Fruit fly (Drosophila melanogaster) whole organism, embryonic: ENCODE results near the gene CG14854.

Source experiments
- Ada2b ChIP-seq: fragments of 200-800 bp; sonication (Bioruptor generic); IDR thresholded peaks from 2 replicates; pipeline ENCODE4 v1.3.6; 2022; ENCODE audit warnings: missing biosample characterization, missing genetic modification characterization
- CG1024 ChIP-seq: fragments of 200-800 bp; sonication (Bioruptor generic); IDR thresholded peaks from 2 replicates; pipeline ENCODE4 v1.3.6; 2022; ENCODE audit warnings: missing biosample characterization, missing genetic modification characterization
- CG10462 ChIP-seq: fragments of 200-800 bp; sonication (Bioruptor generic); optimal IDR thresholded peaks from 2 replicates; lab custom pipeline; 2016; ENCODE audit warnings: missing biosample characterization, missing genetic modification characterization
- CG11085 ChIP-seq: fragments of 200-800 bp; sonication (Bioruptor generic); IDR thresholded peaks from 2 replicates; pipeline ENCODE4 v1.3.6; 2022; ENCODE audit warnings: missing biosample characterization, missing genetic modification characterization
- CG11093 ChIP-seq: fragments of 200-800 bp; sonication (Bioruptor generic); IDR thresholded peaks from 3 replicates; pipeline ENCODE4 v1.3.6; 2022; ENCODE audit warnings: missing biosample characterization, missing genetic modification characterization
- CG12104 ChIP-seq: fragments of 200-800 bp; sonication (Bioruptor generic); optimal IDR thresholded peaks from 3 replicates; lab custom pipeline; 2016; ENCODE audit warnings: missing biosample characterization, missing genetic modification characterization
- CG12299 ChIP-seq: fragments of 200-800 bp; sonication (Bioruptor generic); optimal IDR thresholded peaks from 2 replicates; lab custom pipeline; 2018; ENCODE audit warnings: missing biosample characterization, mild to moderate bottlenecking, missing genetic modification characterization
- CG12769 ChIP-seq: fragments of 200-800 bp; sonication (Bioruptor generic); optimal IDR thresholded peaks from 2 replicates; lab custom pipeline; 2019; ENCODE audit warnings: missing biosample characterization, mild to moderate bottlenecking, missing genetic modification characterization, moderate library complexity
- CG13775 ChIP-seq: fragments of 200-800 bp; sonication (Bioruptor generic); optimal IDR thresholded peaks from 3 replicates; lab custom pipeline; 2017; ENCODE audit warnings: missing biosample characterization, mild to moderate bottlenecking, missing genetic modification characterization
- CG13894 ChIP-seq: fragments of 200-800 bp; sonication (Bioruptor generic); optimal IDR thresholded peaks from 3 replicates; lab custom pipeline; 2018; ENCODE audit warnings: missing biosample characterization, mild to moderate bottlenecking, missing genetic modification characterization, moderate library complexity
- CG15601 ChIP-seq: fragments of 200-800 bp; sonication (Bioruptor generic); optimal IDR thresholded peaks from 3 replicates; lab custom pipeline; 2019; ENCODE audit warnings: missing biosample characterization, mild to moderate bottlenecking, missing genetic modification characterization, moderate library complexity
- CG15696 ChIP-seq: fragments of 200-800 bp; sonication (Bioruptor generic); optimal IDR thresholded peaks from 2 replicates; lab custom pipeline; 2019; ENCODE audit warnings: missing biosample characterization, mild to moderate bottlenecking, missing genetic modification characterization, moderate library complexity
- CG17359 ChIP-seq: fragments of 200-800 bp; sonication (Bioruptor generic); optimal IDR thresholded peaks from 3 replicates; lab custom pipeline; 2018; ENCODE audit warnings: missing biosample characterization, mild to moderate bottlenecking, missing genetic modification characterization, moderate library complexity
- CG18262 ChIP-seq: fragments of 200-800 bp; optimal IDR thresholded peaks from 3 replicates; lab custom pipeline; 2019; ENCODE audit warnings: missing biosample characterization, mild to moderate bottlenecking, missing genetic modification characterization, moderate library complexity
- CG31224 ChIP-seq: fragments of 200-800 bp; sonication (Bioruptor generic); IDR thresholded peaks from 2 replicates; pipeline ENCODE4 v1.3.6; 2022; ENCODE audit warnings: missing biosample characterization, missing genetic modification characterization
- CG31365 ChIP-seq: fragments of 200-800 bp; sonication (Bioruptor generic); optimal IDR thresholded peaks from 2 replicates; lab custom pipeline; 2018; ENCODE audit warnings: missing biosample characterization, mild to moderate bottlenecking, missing genetic modification characterization
- CG3407 ChIP-seq: fragments of 200-800 bp; sonication (Bioruptor generic); optimal IDR thresholded peaks from 2 replicates; lab custom pipeline; 2018; ENCODE audit warnings: missing biosample characterization, mild to moderate bottlenecking, missing genetic modification characterization
- CG3726 ChIP-seq: fragments of 200-800 bp; sonication (Bioruptor generic); IDR thresholded peaks from 3 replicates; pipeline ENCODE4, ENCODE4 v1.3.6; 2022; ENCODE audit warnings: missing biosample characterization, missing genetic modification characterization
- CG4820 ChIP-seq: fragments of 200-800 bp; sonication (Bioruptor generic); optimal IDR thresholded peaks from 3 replicates; lab custom pipeline; 2016; ENCODE audit warnings: missing biosample characterization, missing genetic modification characterization
- CG6791 ChIP-seq: fragments of 200-800 bp; sonication (Bioruptor generic); IDR thresholded peaks from 3 replicates; pipeline ENCODE4 v1.3.6; 2022; ENCODE audit warnings: missing biosample characterization, missing genetic modification characterization; ENCODE audit not compliant: partially characterized antibody
- CG7271 ChIP-seq: fragments of 200-800 bp; sonication (Bioruptor generic); optimal IDR thresholded peaks from 2 replicates; lab custom pipeline; 2018; ENCODE audit warnings: missing biosample characterization, mild to moderate bottlenecking, missing genetic modification characterization, moderate library complexity
- CG7928 ChIP-seq: fragments of 200-800 bp; sonication (Bioruptor generic); optimal IDR thresholded peaks from 2 replicates; lab custom pipeline; 2017; ENCODE audit warnings: missing biosample characterization, mild to moderate bottlenecking, missing genetic modification characterization
- CG7963 ChIP-seq: fragments of 200-800 bp; sonication (Bioruptor generic); IDR thresholded peaks from 3 replicates; pipeline ENCODE4 v1.3.6; 2022; ENCODE audit warnings: missing biosample characterization, missing genetic modification characterization; ENCODE audit not compliant: partially characterized antibody
- CG9609 ChIP-seq: fragments of 200-800 bp; sonication (Bioruptor generic); optimal IDR thresholded peaks from 3 replicates; lab custom pipeline; 2016; ENCODE audit warnings: missing biosample characterization, missing genetic modification characterization
- Dll ChIP-seq: fragments of 200-800 bp; sonication (Bioruptor generic); IDR thresholded peaks from 4 replicates; pipeline ENCODE4 v1.3.6; 2022; ENCODE audit warnings: missing biosample characterization, missing genetic modification characterization; ENCODE audit not compliant: partially characterized antibody
- HLHmδ ChIP-seq: fragments of 200-800 bp; sonication (Bioruptor generic); optimal IDR thresholded peaks from 2 replicates; lab custom pipeline; 2018; ENCODE audit warnings: missing biosample characterization, mild to moderate bottlenecking, missing genetic modification characterization, moderate library complexity
- MESR4 ChIP-seq: fragments of 200-800 bp; sonication (Bioruptor generic); optimal IDR thresholded peaks from 2 replicates; lab custom pipeline; 2018; ENCODE audit warnings: missing biosample characterization, mild to moderate bottlenecking, missing genetic modification characterization, moderate library complexity
- NFAT ChIP-seq: fragments of 200-800 bp; sonication (Bioruptor generic); IDR thresholded peaks from 2 replicates; pipeline ENCODE4 v1.3.6; 2022; ENCODE audit warnings: missing biosample characterization, missing genetic modification characterization
- Nf-YB ChIP-seq: fragments of 200-800 bp; sonication (Bioruptor generic); optimal IDR thresholded peaks from 3 replicates; lab custom pipeline; 2019; ENCODE audit warnings: missing biosample characterization, mild to moderate bottlenecking, missing genetic modification characterization, moderate library complexity
- Optix ChIP-seq: fragments of 200-800 bp; sonication (Bioruptor generic); IDR thresholded peaks from 3 replicates; pipeline ENCODE4 v1.3.6; 2022; ENCODE audit warnings: missing biosample characterization, missing genetic modification characterization
- Vsx1 ChIP-seq: fragments of 200-800 bp; sonication (Bioruptor generic); optimal IDR thresholded peaks from 2 replicates; lab custom pipeline; 2017; ENCODE audit warnings: missing biosample characterization, mild to moderate bottlenecking, missing genetic modification characterization, missing genetic modification reagents
- bcd ChIP-seq: fragments of 200-800 bp; sonication (Bioruptor generic); optimal IDR thresholded peaks from 2 replicates; lab custom pipeline; 2017; ENCODE audit warnings: missing biosample characterization, mild to moderate bottlenecking, missing genetic modification characterization
- chinmo ChIP-seq: fragments of 200-800 bp; sonication (Bioruptor generic); IDR thresholded peaks from 4 replicates; pipeline ENCODE4 v1.3.6; 2022; ENCODE audit warnings: missing biosample characterization, missing genetic modification characterization; ENCODE audit not compliant: partially characterized antibody
- dpn ChIP-seq, 2 experiments: fragments of 200-800 bp; sonication (Bioruptor generic); optimal IDR thresholded peaks; 3 replicates each; lab custom pipeline; 2016; ENCODE audit warnings: missing biosample characterization in 2 of 2, missing genetic modification characterization in 2 of 2
- exex ChIP-seq: fragments of 200-800 bp; sonication (Bioruptor generic); optimal IDR thresholded peaks from 4 replicates; lab custom pipeline; 2018; ENCODE audit warnings: missing biosample characterization, mild to moderate bottlenecking, missing genetic modification characterization, moderate library complexity
- eyg ChIP-seq: fragments of 200-800 bp; sonication (Bioruptor generic); optimal IDR thresholded peaks from 3 replicates; lab custom pipeline; 2016; ENCODE audit warnings: missing biosample characterization, missing genetic modification characterization
- gfzf ChIP-seq: fragments of 200-800 bp; sonication (Bioruptor generic); optimal IDR thresholded peaks from 2 replicates; lab custom pipeline; 2016; ENCODE audit warnings: missing biosample characterization, mild to moderate bottlenecking, missing genetic modification characterization, moderate library complexity
- insv ChIP-seq, 2 experiments: fragments of 200-800 bp; sonication (Bioruptor generic); optimal IDR thresholded peaks; 3 replicates each; lab custom pipeline; 2016 to 2018; ENCODE audit warnings: missing biosample characterization in 2 of 2, missing genetic modification characterization in 2 of 2
- klu ChIP-seq: fragments of 200-800 bp; sonication (Bioruptor generic); IDR thresholded peaks from 2 replicates; pipeline ENCODE4 v1.3.6; 2022; ENCODE audit warnings: missing biosample characterization, missing genetic modification characterization
- lab ChIP-seq: fragments of 200-800 bp; sonication (Bioruptor generic); optimal IDR thresholded peaks from 3 replicates; lab custom pipeline; 2017; ENCODE audit warnings: missing biosample characterization, missing genetic modification characterization, mild to moderate bottlenecking, moderate library complexity, missing genetic modification reagents
- lola ChIP-seq, 3 experiments: fragments of >200 bp in 2 of 3; fragments of 200-800 bp in 1 of 3; sonication (Bioruptor generic) in 1 of 3; optimal IDR thresholded peaks; 2 replicates each; lab custom pipeline; 2017 to 2019; ENCODE audit warnings: missing biosample characterization in 3 of 3, missing genetic modification characterization in 3 of 3, mild to moderate bottlenecking in 1 of 3, moderate library complexity in 1 of 3
- nmo ChIP-seq: fragments of 200-800 bp; sonication (Bioruptor generic); optimal IDR thresholded peaks from 2 replicates; lab custom pipeline; 2018; ENCODE audit warnings: missing biosample characterization, mild to moderate bottlenecking, missing genetic modification characterization, moderate library complexity
- pita ChIP-seq: fragments of 200-800 bp; sonication (Bioruptor generic); optimal IDR thresholded peaks from 2 replicates; lab custom pipeline; 2017; ENCODE audit warnings: missing biosample characterization, mild to moderate bottlenecking, missing genetic modification characterization
- sim ChIP-seq: fragments of 200-800 bp; sonication (Bioruptor generic); IDR thresholded peaks from 2 replicates; pipeline ENCODE4 v1.3.6; 2022; ENCODE audit warnings: missing biosample characterization, missing genetic modification characterization
- sima ChIP-seq: fragments of 200-800 bp; sonication (Bioruptor generic); optimal IDR thresholded peaks from 2 replicates; lab custom pipeline; 2016; ENCODE audit warnings: missing biosample characterization, missing genetic modification characterization
- sr ChIP-seq: fragments of 200-800 bp; sonication (Bioruptor generic); IDR thresholded peaks from 3 replicates; pipeline ENCODE4 v1.3.6; 2022; ENCODE audit warnings: missing biosample characterization, missing genetic modification characterization
- tio ChIP-seq: fragments of 200-800 bp; sonication (Bioruptor generic); optimal IDR thresholded peaks from 2 replicates; lab custom pipeline; 2017; ENCODE audit warnings: missing biosample characterization, missing genetic modification characterization, inconsistent platforms

CG14854 gene

dm6 chr3R:14590753-14591535 lies 31.1 kb upstream of the CG14854 start (continued):
- peak; percentile 79 for TF ChIP-seq CG17359 (tag; lab: Kevin White, UChicago)
- TF ChIP-seq CG13775 (GFP tag; lab: Kevin White, UChicago): peak; percentile 93
- TF ChIP-seq sr (GFP tag; lab: Robert Waterston, UW): peak; percentile 53; the same call in 1 of the 3 replicates
- no peak for TF ChIP-seq CG31365
- TF ChIP-seq CG13894 (tag; lab: Kevin White, UChicago): no peak
- no peak for TF ChIP-seq CG9609 (GFP tag; lab: Kevin White, UChicago)
- no peak for TF ChIP-seq CG11085 (GFP tag; lab: Robert Waterston, UW)
- no peak for TF ChIP-seq eyg (GFP tag; lab: Kevin White, UChicago)
- peak; percentile 92 for TF ChIP-seq nmo (GFP tag; lab: Kevin White, UChicago)
- no peak for TF ChIP-seq Dll
- no peak for TF ChIP-seq chinmo (GFP tag; lab: Robert Waterston, UW)
- TF ChIP-seq sim (GFP tag; lab: Robert Waterston, UW): peak; percentile 78
- TF ChIP-seq gfzf (GFP tag; lab: Kevin White, UChicago): no peak
- no peak for TF ChIP-seq pita (GFP tag; lab: Kevin White, UChicago)
- TF ChIP-seq CG3407 (GFP tag; lab: Kevin White, UChicago): peak; percentile 87
- TF ChIP-seq Ada2b (GFP tag; lab: Robert Waterston, UW): peak; percentile 65
- TF ChIP-seq klu (GFP tag; lab: Robert Waterston, UW): 0 out of 2 replicates have a peak, but pooled peaks have one; percentile 24
- TF ChIP-seq bcd (GFP tag; lab: Kevin White, UChicago): peak; percentile 86
- TF ChIP-seq CG7928 (GFP tag; lab: Kevin White, UChicago): no peak
- peak; percentile 34; the same call in 1 of the 2 replicates for TF ChIP-seq CG31224
- TF ChIP-seq CG7963 (GFP tag; lab: Robert Waterston, UW): no peak
- peak in 1 of 3 experiments; percentile 99 for TF ChIP-seq lola (GFP tag; optimal IDR thresholded peaks at IDR 0.05; lab: Kevin White, UChicago)
- peak in 1 of 2 experiments; percentile 9 for TF ChIP-seq insv (GFP tag; optimal IDR thresholded peaks at IDR 0.05; lab: Kevin White, UChicago)
- peak; percentile 67 for TF ChIP-seq lab (GFP tag; lab: Kevin White, UChicago)
- TF ChIP-seq CG3726 (GFP tag; lab: Robert Waterston, UW): 0 out of 3 replicates have a peak, but pooled peaks have one; percentile 45
- no peak for TF ChIP-seq Optix (GFP tag; lab: Robert Waterston, UW)
- TF ChIP-seq Nf-YB: peak; percentile 81
- peak; percentile 55 for TF ChIP-seq CG12299
- no peak for TF ChIP-seq exex (tag; lab: Kevin White, UChicago)
- peak; percentile 98 for TF ChIP-seq CG18262 (tag; lab: Kevin White, UChicago)
- peak; percentile 85 for TF ChIP-seq CG4820
- TF ChIP-seq CG15601 (tag; lab: Kevin White, UChicago): peak; percentile 94
- TF ChIP-seq CG12104 (GFP tag; lab: Kevin White, UChicago): peak; percentile 85
- TF ChIP-seq tio (GFP tag; lab: Kevin White, UChicago): peak; percentile 90
- TF ChIP-seq CG11093 (GFP tag; lab: Robert Waterston, UW): peak; percentile 67; the same call in 2 of the 3 replicates
- peak in 1 of 2 experiments; percentile 81 for TF ChIP-seq dpn (GFP tag; optimal IDR thresholded peaks at IDR 0.05; lab: Kevin White, UChicago)
- TF ChIP-seq MESR4 (GFP tag; lab: Kevin White, UChicago): no peak
- TF ChIP-seq CG7271 (tag; lab: Kevin White, UChicago): peak; percentile 90
- no peak for TF ChIP-seq NFAT (GFP tag; lab: Robert Waterston, UW)
- TF ChIP-seq CG15696 (tag; lab: Kevin White, UChicago): peak; percentile 98
- TF ChIP-seq sima: no peak
- TF ChIP-seq HLHmδ (GFP tag; lab: Kevin White, UChicago): peak; percentile 54
- TF ChIP-seq CG6791: no peak
- TF ChIP-seq CG10462 (GFP tag; lab: Kevin White, UChicago): peak; percentile 84
- no peak for TF ChIP-seq CG12769 (tag; lab: Kevin White, UChicago)
- peak; percentile 74 for TF ChIP-seq Vsx1
- peak; percentile 61; the same call in 1 of the 2 replicates for TF ChIP-seq CG1024 (GFP tag; lab: Robert Waterston, UW)
